Fruit fly (Drosophila melanogaster) whole organism, embryonic: ENCODE results near the gene Mondo.

ENCODE experiments used
- Adf1 ChIP-seq: fragments of 200-800 bp; sonication (Bioruptor generic); IDR thresholded peaks from 2 replicates; pipeline ENCODE4 v1.3.6; 2022; ENCODE audit warnings: missing biosample characterization, missing genetic modification characterization
- CG10959 ChIP-seq: fragments of 200-800 bp; sonication (Bioruptor generic); IDR thresholded peaks from 2 replicates; pipeline ENCODE4 v1.3.6; 2022; ENCODE audit warnings: missing biosample characterization, missing genetic modification characterization
- CG11504 ChIP-seq: fragments of 200-800 bp; sonication (Bioruptor generic); optimal IDR thresholded peaks from 3 replicates; lab custom pipeline; 2019; ENCODE audit warnings: missing biosample characterization, mild to moderate bottlenecking, missing genetic modification characterization, moderate library complexity
- CG14860 ChIP-seq: fragments of 200-800 bp; sonication (Bioruptor generic); IDR thresholded peaks from 3 replicates; pipeline ENCODE4 v1.3.6; 2022; ENCODE audit warnings: missing biosample characterization, missing genetic modification characterization; ENCODE audit not compliant: partially characterized antibody
- CG18011 ChIP-seq: fragments of 200-800 bp; sonication (Bioruptor generic); optimal IDR thresholded peaks from 2 replicates; lab custom pipeline; 2017; ENCODE audit warnings: missing biosample characterization, missing genetic modification characterization, mild to moderate bottlenecking, moderate library complexity, missing genotype
- CG18619 ChIP-seq: fragments of 200-800 bp; sonication (Bioruptor generic); optimal IDR thresholded peaks from 3 replicates; lab custom pipeline; 2017; ENCODE audit warnings: missing biosample characterization, mild to moderate bottlenecking, missing genetic modification characterization
- CG4404 ChIP-seq: fragments of 200-800 bp; sonication (Bioruptor generic); IDR thresholded peaks from 2 replicates; pipeline ENCODE4 v1.3.6; 2022; ENCODE audit warnings: missing biosample characterization, missing genetic modification characterization
- CG4424 ChIP-seq: fragments of 200-800 bp; sonication (Bioruptor generic); optimal IDR thresholded peaks from 3 replicates; lab custom pipeline; 2016; ENCODE audit warnings: missing biosample characterization, missing genetic modification characterization
- CG4617 ChIP-seq: fragments of 200-800 bp; sonication (Bioruptor generic); optimal IDR thresholded peaks from 3 replicates; lab custom pipeline; 2016; ENCODE audit warnings: missing biosample characterization, missing genetic modification characterization, borderline replicate concordance
- CG4730 ChIP-seq: fragments of 200-800 bp; sonication (Bioruptor generic); IDR thresholded peaks from 2 replicates; pipeline ENCODE4 v1.3.6; 2022; ENCODE audit warnings: missing biosample characterization, missing genetic modification characterization
- CG6175 ChIP-seq: fragments of 200-800 bp; sonication (Bioruptor generic); IDR thresholded peaks from 3 replicates; pipeline ENCODE4 v1.3.6; 2022; ENCODE audit warnings: missing biosample characterization, missing genetic modification characterization
- CG6813 ChIP-seq: fragments of 200-800 bp; sonication (Bioruptor generic); optimal IDR thresholded peaks from 2 replicates; lab custom pipeline; 2017; ENCODE audit warnings: missing biosample characterization, missing genetic modification characterization, mild to moderate bottlenecking, moderate library complexity, missing genetic modification reagents
- CG6854 ChIP-seq: fragments of 200-800 bp; sonication (Bioruptor generic); optimal IDR thresholded peaks from 3 replicates; lab custom pipeline; 2017; ENCODE audit warnings: missing biosample characterization, mild to moderate bottlenecking, missing genetic modification characterization
- CG8478 ChIP-seq: fragments of >200 bp; optimal IDR thresholded peaks from 2 replicates; lab custom pipeline; 2018
- CkIIα-i1 ChIP-seq: fragments of 200-800 bp; sonication (Bioruptor generic); IDR thresholded peaks from 2 replicates; pipeline ENCODE4 v1.3.6; 2022; ENCODE audit warnings: missing biosample characterization, missing genetic modification characterization
- CrebB ChIP-seq: fragments of 200-800 bp; sonication (Bioruptor generic); optimal IDR thresholded peaks from 3 replicates; lab custom pipeline; 2018; ENCODE audit warnings: missing biosample characterization, mild to moderate bottlenecking, missing genetic modification characterization
- H2.0 ChIP-seq: fragments of 200-800 bp; sonication (Bioruptor generic); IDR thresholded peaks from 2 replicates; pipeline ENCODE4 v1.3.6; 2022; ENCODE audit warnings: missing biosample characterization, missing genetic modification characterization
- HLHmδ ChIP-seq: fragments of 200-800 bp; sonication (Bioruptor generic); optimal IDR thresholded peaks from 2 replicates; lab custom pipeline; 2018; ENCODE audit warnings: missing biosample characterization, mild to moderate bottlenecking, missing genetic modification characterization, moderate library complexity
- Hey ChIP-seq: fragments of 200-800 bp; sonication (Bioruptor generic); optimal IDR thresholded peaks from 3 replicates; lab custom pipeline; 2018; ENCODE audit warnings: missing biosample characterization, mild to moderate bottlenecking, missing genetic modification characterization
- Hr3 ChIP-seq: fragments of 200-800 bp; sonication (Bioruptor generic); optimal IDR thresholded peaks from 3 replicates; lab custom pipeline; 2016; ENCODE audit warnings: missing biosample characterization, missing genetic modification characterization
- Jarid2 ChIP-seq: fragments of 200-800 bp; sonication (Bioruptor generic); optimal IDR thresholded peaks from 3 replicates; lab custom pipeline; 2017; ENCODE audit warnings: mild to moderate bottlenecking, missing biosample characterization, missing genetic modification reagents, missing genetic modification characterization
- Lpt ChIP-seq: fragments of >200 bp; optimal IDR thresholded peaks from 2 replicates; lab custom pipeline; 2018; ENCODE audit warnings: missing biosample characterization, missing genetic modification characterization
- Nf-YC ChIP-seq: fragments of 200-800 bp; optimal IDR thresholded peaks from 3 replicates; lab custom pipeline; 2019; ENCODE audit warnings: missing biosample characterization, mild to moderate bottlenecking, missing genetic modification characterization, moderate library complexity
- Pdp1 ChIP-seq, 2 experiments: fragments of 200-800 bp; sonication (Bioruptor generic); optimal IDR thresholded peaks; 3 replicates each; lab custom pipeline; 2016; ENCODE audit warnings: missing biosample characterization in 2 of 2, missing genetic modification characterization in 2 of 2, mild to moderate bottlenecking in 1 of 2, moderate library complexity in 1 of 2
- Scr ChIP-seq: fragments of 200-800 bp; sonication (Bioruptor generic); IDR thresholded peaks from 2 replicates; pipeline ENCODE4 v1.3.6; 2022; ENCODE audit warnings: missing biosample characterization, missing genetic modification characterization; ENCODE audit not compliant: partially characterized antibody
- Sin3A ChIP-seq: fragments of >200 bp; optimal IDR thresholded peaks from 2 replicates; lab custom pipeline; 2018
- Sox100B ChIP-seq: fragments of 200-800 bp; sonication (Bioruptor generic); optimal IDR thresholded peaks from 3 replicates; lab custom pipeline; 2018; ENCODE audit warnings: missing biosample characterization, mild to moderate bottlenecking, missing genetic modification characterization
- YL-1 ChIP-seq: fragments of 200-800 bp; sonication (Bioruptor generic); optimal IDR thresholded peaks from 3 replicates; lab custom pipeline; 2017; ENCODE audit warnings: missing biosample characterization, mild to moderate bottlenecking, missing genetic modification characterization
- al ChIP-seq: fragments of 200-800 bp; sonication (Bioruptor generic); IDR thresholded peaks from 2 replicates; pipeline ENCODE4 v1.3.6; 2022; ENCODE audit warnings: missing biosample characterization, missing genetic modification characterization
- ara ChIP-seq: fragments of 200-800 bp; sonication (Bioruptor generic); IDR thresholded peaks from 2 replicates; pipeline ENCODE4 v1.3.6; 2022; ENCODE audit warnings: missing biosample characterization, missing genetic modification characterization
- bab2 ChIP-seq: fragments of 200-800 bp; sonication (Bioruptor generic); optimal IDR thresholded peaks from 2 replicates; lab custom pipeline; 2016; ENCODE audit warnings: missing biosample characterization, missing genetic modification characterization
- chinmo ChIP-seq: fragments of 200-800 bp; sonication (Bioruptor generic); IDR thresholded peaks from 4 replicates; pipeline ENCODE4 v1.3.6; 2022; ENCODE audit warnings: missing biosample characterization, missing genetic modification characterization; ENCODE audit not compliant: partially characterized antibody
- chm ChIP-seq: fragments of 200-800 bp; sonication (Bioruptor generic); IDR thresholded peaks from 2 replicates; pipeline ENCODE4 v1.3.6; 2022; ENCODE audit warnings: missing biosample characterization, missing genetic modification characterization
- ci ChIP-seq: fragments of 200-800 bp; sonication (Bioruptor generic); IDR thresholded peaks from 3 replicates; pipeline ENCODE4 v1.3.6; 2022; ENCODE audit warnings: missing biosample characterization, missing genetic modification characterization
- dan ChIP-seq: fragments of 200-800 bp; sonication (Bioruptor generic); IDR thresholded peaks from 2 replicates; pipeline ENCODE4 v1.3.6; 2022; ENCODE audit warnings: missing biosample characterization, missing genetic modification characterization
- eve ChIP-seq, 2 experiments: fragments of >200 bp; optimal IDR thresholded peaks; 2 replicates each; lab custom pipeline; 2017; ENCODE audit warnings: missing biosample characterization in 2 of 2, missing genetic modification characterization in 2 of 2
- fru ChIP-seq: fragments of >200 bp; optimal IDR thresholded peaks from 2 replicates; lab custom pipeline; 2017
- insv ChIP-seq, 2 experiments: fragments of 200-800 bp; sonication (Bioruptor generic); optimal IDR thresholded peaks; 3 replicates each; lab custom pipeline; 2016 to 2018; ENCODE audit warnings: missing biosample characterization in 2 of 2, missing genetic modification characterization in 2 of 2
- jing ChIP-seq: fragments of 200-800 bp; sonication (Bioruptor generic); optimal IDR thresholded peaks from 2 replicates; lab custom pipeline; 2018; ENCODE audit warnings: missing biosample characterization, mild to moderate bottlenecking, missing genetic modification characterization
- knrl ChIP-seq: fragments of 200-800 bp; sonication (Bioruptor generic); IDR thresholded peaks from 3 replicates; pipeline ENCODE4 v1.3.6; 2022; ENCODE audit warnings: missing biosample characterization, missing genetic modification characterization; ENCODE audit not compliant: partially characterized antibody
- lov ChIP-seq, 2 experiments: fragments of 200-800 bp in 1 of 2; fragments of >200 bp in 1 of 2; sonication (Bioruptor generic) in 1 of 2; IDR thresholded peaks in 1 of 2; optimal IDR thresholded peaks in 1 of 2; 2 replicates in 1 of 2; 3 replicates in 1 of 2; pipeline versions ENCODE4 v1.3.6 to Lab custom; 2017 to 2022; ENCODE audit warnings: missing biosample characterization in 1 of 2, missing genetic modification characterization in 1 of 2
- nom ChIP-seq: fragments of 200-800 bp; sonication (Bioruptor generic); optimal IDR thresholded peaks from 2 replicates; lab custom pipeline; 2017; ENCODE audit warnings: missing biosample characterization, missing genetic modification characterization, mild to moderate bottlenecking, moderate library complexity, missing genetic modification reagents
- rib ChIP-seq: fragments of 200-800 bp; sonication (Bioruptor generic); IDR thresholded peaks from 2 replicates; pipeline ENCODE4 v1.3.6; 2022; ENCODE audit warnings: missing biosample characterization, missing genetic modification characterization
- row ChIP-seq: fragments of 200-800 bp; sonication (Bioruptor generic); IDR thresholded peaks from 3 replicates; pipeline ENCODE4 v1.3.6; 2022; ENCODE audit warnings: missing biosample characterization, missing genetic modification characterization
- sisA ChIP-seq: fragments of 200-800 bp; sonication (Bioruptor generic); IDR thresholded peaks from 2 replicates; pipeline ENCODE4 v1.3.6; 2022; ENCODE audit warnings: missing biosample characterization, missing genetic modification characterization
- sob ChIP-seq: fragments of 200-800 bp; sonication (Bioruptor generic); IDR thresholded peaks from 2 replicates; pipeline ENCODE4 v1.3.6; 2022; ENCODE audit warnings: missing biosample characterization, missing genetic modification characterization
- sug ChIP-seq: fragments of 200-800 bp; optimal IDR thresholded peaks from 2 replicates; lab custom pipeline; 2019; ENCODE audit warnings: missing biosample characterization, mild to moderate bottlenecking, missing genetic modification characterization, moderate library complexity
- tna ChIP-seq: fragments of 200-800 bp; sonication (Bioruptor generic); IDR thresholded peaks from 2 replicates; pipeline ENCODE4 v1.3.6; 2022; ENCODE audit warnings: missing biosample characterization, missing genetic modification characterization; ENCODE audit not compliant: partially characterized antibody
- trem ChIP-seq: fragments of 200-800 bp; optimal IDR thresholded peaks from 3 replicates; lab custom pipeline; 2019; ENCODE audit warnings: missing biosample characterization, mild to moderate bottlenecking, missing genetic modification characterization, moderate library complexity
- unpg ChIP-seq: fragments of 200-800 bp; sonication (Bioruptor generic); optimal IDR thresholded peaks from 3 replicates; lab custom pipeline; 2018; ENCODE audit warnings: missing biosample characterization, mild to moderate bottlenecking, missing genetic modification characterization, moderate library complexity
- vfl ChIP-seq: fragments of 200-800 bp; sonication (Bioruptor generic); optimal IDR thresholded peaks from 2 replicates; lab custom pipeline; 2016; ENCODE audit warnings: missing biosample characterization, missing genetic modification characterization

The Mondo gene

DNA sequence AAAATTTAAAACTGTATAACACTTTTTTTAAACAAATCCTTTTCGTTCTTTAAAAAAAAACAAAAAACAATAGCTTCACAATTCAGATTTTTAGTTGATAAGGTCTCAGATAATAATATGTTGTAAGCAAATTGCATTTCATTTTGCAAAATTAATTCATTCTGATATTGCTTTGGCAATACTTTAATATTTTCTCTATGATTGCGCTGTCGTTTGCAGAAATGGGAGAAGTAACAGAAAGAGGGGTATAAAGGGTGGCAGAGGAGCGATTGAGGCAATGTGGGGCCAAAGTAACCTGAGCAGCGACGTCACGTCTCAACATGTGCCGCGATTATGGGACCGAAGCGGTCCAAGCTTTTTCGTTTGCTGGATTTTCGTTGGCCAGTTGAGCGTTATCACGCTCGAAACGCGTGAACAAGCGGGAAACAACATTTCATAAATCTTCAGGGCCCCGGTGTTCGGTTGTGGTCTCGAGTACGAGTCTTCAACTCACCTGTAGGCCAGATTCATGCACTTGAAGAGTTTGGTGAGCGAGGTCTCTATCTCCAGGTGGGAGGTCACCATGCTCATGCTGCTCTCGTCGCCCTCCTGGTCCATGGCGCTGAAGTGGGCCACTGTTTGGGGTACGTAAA is 1.9 kb downstream of the Mondo start (continued):
- no peak for TF ChIP-seq nom (GFP tag; lab: Kevin White, UChicago)
- no peak for TF ChIP-seq jing (GFP tag; lab: Kevin White, UChicago)
- no peak for TF ChIP-seq Lpt
- TF ChIP-seq knrl (GFP tag; lab: Robert Waterston, UW) = no peak
- no peak for TF ChIP-seq CG18011
- TF ChIP-seq lov (optimal IDR thresholded peaks at IDR 0.05; lab: Kevin White, UChicago) = no peak
- TF ChIP-seq lov (GFP tag; IDR thresholded peaks at IDR 0.05; lab: Robert Waterston, UW) = no peak
- no peak for TF ChIP-seq Sox100B (GFP tag; lab: Kevin White, UChicago)
- no peak for TF ChIP-seq Hey (tag; lab: Kevin White, UChicago)
- TF ChIP-seq tna = peak; percentile 49; the same call in 1 of the 2 replicates
- TF ChIP-seq CG10959 = no peak
- TF ChIP-seq Scr (GFP tag; lab: Robert Waterston, UW) = no peak
- TF ChIP-seq Jarid2 (GFP tag; lab: Kevin White, UChicago) = no peak
- no peak for TF ChIP-seq CG4404 (GFP tag; lab: Robert Waterston, UW)
- TF ChIP-seq YL-1 (GFP tag; lab: Kevin White, UChicago) = no peak
- TF ChIP-seq chinmo (GFP tag; lab: Robert Waterston, UW) = 0 out of 4 replicates have a peak, but pooled peaks have one; percentile 76
- TF ChIP-seq CG4730 (GFP tag; lab: Robert Waterston, UW) = no peak
- no peak for TF ChIP-seq HLHmδ (GFP tag; lab: Kevin White, UChicago)
- TF ChIP-seq sug (tag; lab: Kevin White, UChicago) = peak; percentile 85
- no peak for TF ChIP-seq fru (lab: Kevin White, UChicago)
- TF ChIP-seq CG6175 (GFP tag; lab: Robert Waterston, UW) = no peak
- no peak for TF ChIP-seq al (GFP tag; lab: Robert Waterston, UW)
- TF ChIP-seq Sin3A (lab: Kevin White, UChicago) = no peak
- no peak for TF ChIP-seq CG6854 (GFP tag; lab: Kevin White, UChicago)
- no peak for TF ChIP-seq vfl (GFP tag; lab: Kevin White, UChicago)
- 0 out of 2 replicates have a peak, but pooled peaks have one; percentile 39 for TF ChIP-seq Adf1
- TF ChIP-seq Hr3 = no peak
- TF ChIP-seq chm (GFP tag; lab: Robert Waterston, UW) = no peak
- TF ChIP-seq Nf-YC (tag; lab: Kevin White, UChicago) = peak; percentile 35
- no peak for TF ChIP-seq CkIIα-i1 (GFP tag; lab: Robert Waterston, UW)
- no peak for TF ChIP-seq bab2 (GFP tag; lab: Kevin White, UChicago)
- no peak for TF ChIP-seq row (GFP tag; lab: Robert Waterston, UW)
- TF ChIP-seq CG8478 (lab: Kevin White, UChicago) = no peak
- TF ChIP-seq CG18619 = no peak
- no peak for TF ChIP-seq unpg (GFP tag; lab: Kevin White, UChicago)
- no peak for TF ChIP-seq ci (GFP tag; lab: Robert Waterston, UW)
- no peak for TF ChIP-seq trem (tag; lab: Kevin White, UChicago)
- TF ChIP-seq eve (GFP tag; optimal IDR thresholded peaks at IDR 0.05; lab: Kevin White, UChicago) = no peak
- no peak for TF ChIP-seq sisA (GFP tag; lab: Robert Waterston, UW)
- TF ChIP-seq H2.0 (GFP tag; lab: Robert Waterston, UW) = no peak
- peak; percentile 10; the same call in 1 of the 2 replicates for TF ChIP-seq rib (GFP tag; lab: Robert Waterston, UW)
- TF ChIP-seq sob (GFP tag; lab: Robert Waterston, UW) = no peak; the same call in 1 of the 2 replicates
- TF ChIP-seq insv (GFP tag; optimal IDR thresholded peaks at IDR 0.05; lab: Kevin White, UChicago) = no peak
- TF ChIP-seq CG4617 = no peak
- no peak for TF ChIP-seq CG6813 (GFP tag; lab: Kevin White, UChicago)
- TF ChIP-seq CrebB (tag; lab: Kevin White, UChicago) = no peak
- TF ChIP-seq CG11504 (tag; lab: Kevin White, UChicago) = no peak
- peak in 1 of 2 experiments; percentile 32 for TF ChIP-seq Pdp1 (GFP tag; optimal IDR thresholded peaks at IDR 0.05; lab: Kevin White, UChicago)
- no peak for TF ChIP-seq CG4424 (GFP tag; lab: Kevin White, UChicago)
- no peak for TF ChIP-seq dan (GFP tag; lab: Robert Waterston, UW)
- no peak for TF ChIP-seq CG14860
- no peak for TF ChIP-seq ara
